Fruit fly (Drosophila melanogaster) whole organism, embryonic: Measurements from ENCODE around the gene CG8236.

Experiments
- Aef1 ChIP-seq: fragments of 200-800 bp; sonication (Bioruptor generic); IDR thresholded peaks from 3 replicates; pipeline ENCODE4 v1.3.6; 2022; ENCODE audit warnings: missing biosample characterization, missing genetic modification characterization
- Asciz ChIP-seq: fragments of 200-800 bp; sonication (Bioruptor generic); optimal IDR thresholded peaks from 2 replicates; lab custom pipeline; 2017; ENCODE audit warnings: missing biosample characterization, mild to moderate bottlenecking, missing genetic modification characterization, missing genetic modification reagents
- Bgb ChIP-seq: fragments of 200-800 bp; sonication (Bioruptor generic); IDR thresholded peaks from 2 replicates; pipeline ENCODE4 v1.3.6; 2022; ENCODE audit warnings: missing biosample characterization, missing genetic modification characterization; ENCODE audit not compliant: partially characterized antibody
- CG1024 ChIP-seq: fragments of 200-800 bp; sonication (Bioruptor generic); IDR thresholded peaks from 2 replicates; pipeline ENCODE4 v1.3.6; 2022; ENCODE audit warnings: missing biosample characterization, missing genetic modification characterization
- CG10462 ChIP-seq: fragments of 200-800 bp; sonication (Bioruptor generic); optimal IDR thresholded peaks from 2 replicates; lab custom pipeline; 2016; ENCODE audit warnings: missing biosample characterization, missing genetic modification characterization
- CG12236 ChIP-seq: fragments of 200-800 bp; sonication (Bioruptor generic); optimal IDR thresholded peaks from 2 replicates; lab custom pipeline; 2016; ENCODE audit warnings: missing biosample characterization, missing genetic modification characterization
- CG12391 ChIP-seq: fragments of 200-800 bp; sonication (Bioruptor generic); optimal IDR thresholded peaks from 3 replicates; lab custom pipeline; 2018; ENCODE audit warnings: missing biosample characterization, mild to moderate bottlenecking, missing genetic modification characterization, moderate library complexity
- CG14965 ChIP-seq: fragments of 200-800 bp; sonication (Bioruptor generic); optimal IDR thresholded peaks from 2 replicates; lab custom pipeline; 2016; ENCODE audit warnings: missing biosample characterization, missing genetic modification characterization, borderline replicate concordance
- CG15011 ChIP-seq: fragments of 200-800 bp; sonication (Bioruptor generic); optimal IDR thresholded peaks from 3 replicates; lab custom pipeline; 2018; ENCODE audit warnings: missing biosample characterization, mild to moderate bottlenecking, missing genetic modification characterization
- CG15479 ChIP-seq: fragments of 200-800 bp; sonication (Bioruptor generic); optimal IDR thresholded peaks from 3 replicates; lab custom pipeline; 2019; ENCODE audit warnings: missing biosample characterization, mild to moderate bottlenecking, missing genetic modification characterization, moderate library complexity
- CG15514 ChIP-seq: fragments of 200-800 bp; sonication (Bioruptor generic); optimal IDR thresholded peaks from 3 replicates; lab custom pipeline; 2017; ENCODE audit warnings: missing biosample characterization, missing genetic modification characterization, mild to moderate bottlenecking, moderate library complexity, missing genetic modification reagents
- CG15601 ChIP-seq: fragments of 200-800 bp; sonication (Bioruptor generic); optimal IDR thresholded peaks from 3 replicates; lab custom pipeline; 2019; ENCODE audit warnings: missing biosample characterization, mild to moderate bottlenecking, missing genetic modification characterization, moderate library complexity
- CG32532 ChIP-seq: fragments of 200-800 bp; sonication (Bioruptor generic); IDR thresholded peaks from 2 replicates; pipeline ENCODE4 v1.3.6; 2022; ENCODE audit warnings: missing biosample characterization, missing genetic modification characterization
- CG6854 ChIP-seq: fragments of 200-800 bp; sonication (Bioruptor generic); optimal IDR thresholded peaks from 3 replicates; lab custom pipeline; 2017; ENCODE audit warnings: missing biosample characterization, mild to moderate bottlenecking, missing genetic modification characterization
- CG8089 ChIP-seq: fragments of 200-800 bp; sonication (Bioruptor generic); optimal IDR thresholded peaks from 3 replicates; lab custom pipeline; 2016; ENCODE audit warnings: missing biosample characterization, missing genetic modification characterization
- CG9437 ChIP-seq: fragments of 200-800 bp; sonication (Bioruptor generic); optimal IDR thresholded peaks from 2 replicates; lab custom pipeline; 2018; ENCODE audit warnings: missing biosample characterization, mild to moderate bottlenecking, missing genetic modification characterization
- CHES-1-like ChIP-seq: fragments of 200-800 bp; sonication (Bioruptor generic); optimal IDR thresholded peaks from 2 replicates; lab custom pipeline; 2016; ENCODE audit warnings: missing biosample characterization, missing genetic modification characterization
- CoRest ChIP-seq: fragments of 200-800 bp; sonication (Bioruptor generic); optimal IDR thresholded peaks from 3 replicates; lab custom pipeline; 2018; ENCODE audit warnings: missing biosample characterization, mild to moderate bottlenecking, missing genetic modification characterization, moderate library complexity
- Dad ChIP-seq: fragments of 200-800 bp; sonication (Bioruptor generic); optimal IDR thresholded peaks from 3 replicates; lab custom pipeline; 2016; ENCODE audit warnings: missing biosample characterization, missing genetic modification characterization
- Dp ChIP-seq: fragments of 200-800 bp; sonication (Bioruptor generic); optimal IDR thresholded peaks from 2 replicates; lab custom pipeline; 2018; ENCODE audit warnings: missing biosample characterization, mild to moderate bottlenecking, missing genetic modification characterization, moderate library complexity
- Drgx ChIP-seq: fragments of 200-800 bp; sonication (Bioruptor generic); IDR thresholded peaks from 2 replicates; pipeline ENCODE4 v1.3.6; 2022; ENCODE audit warnings: missing biosample characterization, missing genetic modification characterization
- E2f2 ChIP-seq: fragments of 200-800 bp; sonication (Bioruptor generic); IDR thresholded peaks from 2 replicates; pipeline ENCODE4 v1.3.6; 2022; ENCODE audit warnings: missing biosample characterization, missing genetic modification characterization
- Gug ChIP-seq: fragments of 200-800 bp; sonication (Bioruptor generic); IDR thresholded peaks from 4 replicates; pipeline ENCODE4 v1.3.6; 2022; ENCODE audit warnings: missing biosample characterization, missing genetic modification characterization
- Hsf ChIP-seq: fragments of 200-800 bp; sonication (Bioruptor generic); optimal IDR thresholded peaks from 3 replicates; lab custom pipeline; 2016; ENCODE audit warnings: missing biosample characterization, missing genetic modification characterization
- NK7.1 ChIP-seq: fragments of 200-800 bp; sonication (Bioruptor generic); optimal IDR thresholded peaks from 3 replicates; lab custom pipeline; 2016; ENCODE audit warnings: missing biosample characterization, missing genetic modification characterization
- Nf-YC ChIP-seq: fragments of 200-800 bp; optimal IDR thresholded peaks from 3 replicates; lab custom pipeline; 2019; ENCODE audit warnings: missing biosample characterization, mild to moderate bottlenecking, missing genetic modification characterization, moderate library complexity
- Sry-β ChIP-seq: fragments of 200-800 bp; sonication (Bioruptor generic); optimal IDR thresholded peaks from 2 replicates; lab custom pipeline; 2018; ENCODE audit warnings: missing biosample characterization, mild to moderate bottlenecking, missing genetic modification characterization, moderate library complexity
- Xbp1 ChIP-seq: fragments of 200-800 bp; sonication (Bioruptor generic); optimal IDR thresholded peaks from 3 replicates; lab custom pipeline; 2016; ENCODE audit warnings: missing biosample characterization, mild to moderate bottlenecking, missing genetic modification characterization
- ap ChIP-seq: fragments of 200-800 bp; sonication (Bioruptor generic); IDR thresholded peaks from 2 replicates; pipeline ENCODE4 v1.3.6; 2022; ENCODE audit warnings: missing biosample characterization, missing genetic modification characterization
- cad ChIP-seq: fragments of >200 bp; optimal IDR thresholded peaks from 2 replicates; lab custom pipeline; 2017; ENCODE audit warnings: missing biosample characterization, missing genetic modification characterization
- caup ChIP-seq: fragments of 200-800 bp; sonication (Bioruptor generic); optimal IDR thresholded peaks from 3 replicates; lab custom pipeline; 2017; ENCODE audit warnings: missing biosample characterization, mild to moderate bottlenecking, missing genetic modification characterization, moderate library complexity; ENCODE audit not compliant: severe bottlenecking
- da ChIP-seq: fragments of 200-800 bp; sonication (Bioruptor generic); optimal IDR thresholded peaks from 2 replicates; lab custom pipeline; 2016; ENCODE audit warnings: missing biosample characterization, missing genetic modification characterization
- dati ChIP-seq: fragments of 200-800 bp; sonication (Bioruptor generic); IDR thresholded peaks from 2 replicates; pipeline ENCODE4 v1.3.6; 2022; ENCODE audit warnings: missing biosample characterization, missing genetic modification characterization
- dmrt11E ChIP-seq: fragments of 200-800 bp; sonication (Bioruptor generic); optimal IDR thresholded peaks from 3 replicates; lab custom pipeline; 2018; ENCODE audit warnings: missing biosample characterization, mild to moderate bottlenecking, missing genetic modification characterization, moderate library complexity
- eve ChIP-seq, 2 experiments: fragments of >200 bp; optimal IDR thresholded peaks; 2 replicates each; lab custom pipeline; 2017; ENCODE audit warnings: missing biosample characterization in 2 of 2, missing genetic modification characterization in 2 of 2
- exex ChIP-seq: fragments of 200-800 bp; sonication (Bioruptor generic); optimal IDR thresholded peaks from 4 replicates; lab custom pipeline; 2018; ENCODE audit warnings: missing biosample characterization, mild to moderate bottlenecking, missing genetic modification characterization, moderate library complexity
- fru ChIP-seq: fragments of >200 bp; optimal IDR thresholded peaks from 2 replicates; lab custom pipeline; 2017
- gce ChIP-seq: fragments of 200-800 bp; sonication (Bioruptor generic); IDR thresholded peaks from 3 replicates; pipeline ENCODE4 v1.3.6; 2022; ENCODE audit warnings: missing biosample characterization, missing genetic modification characterization
- gcm2 ChIP-seq: fragments of 200-800 bp; sonication (Bioruptor generic); optimal IDR thresholded peaks from 2 replicates; lab custom pipeline; 2016; ENCODE audit warnings: missing biosample characterization, missing genetic modification characterization
- jing ChIP-seq: fragments of 200-800 bp; sonication (Bioruptor generic); optimal IDR thresholded peaks from 2 replicates; lab custom pipeline; 2018; ENCODE audit warnings: missing biosample characterization, mild to moderate bottlenecking, missing genetic modification characterization
- knrl ChIP-seq: fragments of 200-800 bp; sonication (Bioruptor generic); IDR thresholded peaks from 3 replicates; pipeline ENCODE4 v1.3.6; 2022; ENCODE audit warnings: missing biosample characterization, missing genetic modification characterization; ENCODE audit not compliant: partially characterized antibody
- lab ChIP-seq: fragments of 200-800 bp; sonication (Bioruptor generic); optimal IDR thresholded peaks from 3 replicates; lab custom pipeline; 2017; ENCODE audit warnings: missing biosample characterization, missing genetic modification characterization, mild to moderate bottlenecking, moderate library complexity, missing genetic modification reagents
- otp ChIP-seq: fragments of 200-800 bp; sonication (Bioruptor generic); IDR thresholded peaks from 3 replicates; pipeline ENCODE4, ENCODE4 v1.3.6; 2022; ENCODE audit warnings: missing biosample characterization, missing genetic modification characterization
- pho ChIP-seq: fragments of 200-800 bp; sonication (Bioruptor generic); optimal IDR thresholded peaks from 2 replicates; lab custom pipeline; 2016; ENCODE audit warnings: missing biosample characterization, missing genetic modification characterization
- slbo ChIP-seq: fragments of 200-800 bp; sonication (Bioruptor generic); IDR thresholded peaks from 2 replicates; pipeline ENCODE4 v1.3.6; 2022; ENCODE audit warnings: missing biosample characterization, missing genetic modification characterization
- sob ChIP-seq: fragments of 200-800 bp; sonication (Bioruptor generic); IDR thresholded peaks from 2 replicates; pipeline ENCODE4 v1.3.6; 2022; ENCODE audit warnings: missing biosample characterization, missing genetic modification characterization
- sr ChIP-seq: fragments of 200-800 bp; sonication (Bioruptor generic); IDR thresholded peaks from 3 replicates; pipeline ENCODE4 v1.3.6; 2022; ENCODE audit warnings: missing biosample characterization, missing genetic modification characterization
- usp ChIP-seq: fragments of >200 bp; optimal IDR thresholded peaks from 2 replicates; lab custom pipeline; 2017; ENCODE audit warnings: missing biosample characterization, missing genetic modification characterization
- zfh1 ChIP-seq: fragments of 200-800 bp; sonication (Bioruptor generic); IDR thresholded peaks from 3 replicates; pipeline ENCODE4 v1.3.6; 2022; ENCODE audit warnings: missing biosample characterization, missing genetic modification characterization
- zfh2 ChIP-seq: fragments of 200-800 bp; sonication (Bioruptor generic); optimal IDR thresholded peaks from 2 replicates; lab custom pipeline; 2016; ENCODE audit warnings: missing biosample characterization, missing genetic modification characterization

Gene CG8236

dm6 chr3R:8819551-8820057 is 50.4 kb downstream of the CG8236 start (continued):
- TF ChIP-seq Aef1 (GFP tag; lab: Robert Waterston, UW) (no peak), zfh2 (GFP tag; lab: Kevin White, UChicago) (no peak), caup (GFP tag; lab: Kevin White, UChicago) (peak; percentile 55), lab (GFP tag; lab: Kevin White, UChicago) (peak; percentile 66), CG9437 (peak; percentile 96), gcm2 (GFP tag; lab: Kevin White, UChicago) (peak; percentile 26), CG14965 (GFP tag; lab: Kevin White, UChicago) (no peak), CG15479 (peak; percentile 83), CHES-1-like (peak; percentile 32), CG12236 (no peak), zfh1 (GFP tag; lab: Robert Waterston, UW) (peak; percentile 34; the same call in 1 of the 3 replicates), exex (tag; lab: Kevin White, UChicago) (no peak)

dm6 chr3R:8820428-8820912 is 51.3 kb downstream of the CG8236 start, which contains the start of gene aqz:
Gene aqz (minus strand): TSS chr3R:8820682.
- TF ChIP-seq CG15011 (GFP tag; lab: Kevin White, UChicago) (peak; percentile 31), Nf-YC (peak; percentile 72), slbo (GFP tag; lab: Robert Waterston, UW) (peak; percentile 74), CG6854 (GFP tag; lab: Kevin White, UChicago) (peak; percentile 59), sob (GFP tag; lab: Robert Waterston, UW) (peak; percentile 72), CG1024 (GFP tag; lab: Robert Waterston, UW) (peak; percentile 77), dati (GFP tag; lab: Robert Waterston, UW) (0 out of 2 replicates have a peak, but pooled peaks have one; percentile 33), CG12391 (tag; lab: Kevin White, UChicago) (peak; percentile 70), sr (GFP tag; lab: Robert Waterston, UW) (peak; percentile 67; the same call in 2 of the 3 replicates), CG8089 (GFP tag; lab: Kevin White, UChicago) (peak; percentile 22), eve (GFP tag; optimal IDR thresholded peaks at IDR 0.05; lab: Kevin White, UChicago) (no peak), Asciz (GFP tag; lab: Kevin White, UChicago) (peak; percentile 64), ap (GFP tag; lab: Robert Waterston, UW) (no peak), dmrt11E (tag; lab: Kevin White, UChicago) (peak; percentile 8), knrl (GFP tag; lab: Robert Waterston, UW) (peak; percentile 63), CG15601 (peak; percentile 66), fru (lab: Kevin White, UChicago) (no peak), gce (GFP tag; lab: Robert Waterston, UW) (no peak; the same call in 2 of the 3 replicates), pho (GFP tag; lab: Kevin White, UChicago) (peak; percentile 67), Drgx (GFP tag; lab: Robert Waterston, UW) (peak; percentile 57), CG10462 (GFP tag; lab: Kevin White, UChicago) (no peak), CoRest (peak; percentile 62), Dp (GFP tag; lab: Kevin White, UChicago) (peak; percentile 77), otp (GFP tag; lab: Robert Waterston, UW) (no peak), CG32532 (GFP tag; lab: Robert Waterston, UW) (peak; percentile 70), Gug (GFP tag; lab: Robert Waterston, UW) (peak; percentile 21; the same call in 1 of the 4 replicates), Bgb (peak; percentile 81), da (peak; percentile 46), Hsf (GFP tag; lab: Kevin White, UChicago) (peak; percentile 45), Sry-β (GFP tag; lab: Kevin White, UChicago) (peak; percentile 19), E2f2 (GFP tag; lab: Robert Waterston, UW) (peak; percentile 82), cad (GFP tag; lab: Kevin White, UChicago) (peak; percentile 54), gcm2 (GFP tag; lab: Kevin White, UChicago) (no peak), usp (GFP tag; lab: Kevin White, UChicago) (no peak), NK7.1 (peak; percentile 21), CG15514 (GFP tag; lab: Kevin White, UChicago) (peak; percentile 93), jing (no peak), Xbp1 (GFP tag; lab: Kevin White, UChicago) (peak; percentile 58), Dad (peak; percentile 67)
